Worm (Caenorhabditis elegans) whole organism, young adult: ENCODE measurements around the gene C34F6.10.

Experiments
- B0035.1 ChIP-seq: sonication (generic microtip); optimal IDR thresholded peaks from 2 replicates; lab custom pipeline; 2016; ENCODE audit warnings: missing genetic modification characterization, mild to moderate bottlenecking, missing compliant biosample characterization, missing genotype, missing genetic modification reagents
- C06A6.2 ChIP-seq: fragments of 200-800 bp; sonication (Bioruptor generic); conservative IDR thresholded peaks from 2 replicates; pipeline ENCODE4 v1.3.6; 2022; ENCODE audit warnings: missing genetic modification characterization, missing compliant biosample characterization
- F22D6.2 ChIP-seq: sonication (generic microtip); optimal IDR thresholded peaks from 2 replicates; lab custom pipeline; 2016; ENCODE audit warnings: mild to moderate bottlenecking, missing genetic modification characterization, missing compliant biosample characterization
- T07F8.4 ChIP-seq: sonication (generic microtip); optimal IDR thresholded peaks from 2 replicates; lab custom pipeline; 2016; ENCODE audit warnings: mild to moderate bottlenecking, missing genetic modification characterization, moderate library complexity, missing compliant biosample characterization
- Y53F4B.3 ChIP-seq: fragments of 200-800 bp; sonication (Bioruptor generic); IDR thresholded peaks from 2 replicates; pipeline ENCODE4 v1.3.6; 2022; ENCODE audit warnings: missing genetic modification reagents, missing genetic modification characterization, missing compliant biosample characterization
- Y53G8AR.9 ChIP-seq: fragments of 200-800 bp; sonication (Bioruptor generic); conservative IDR thresholded peaks from 2 replicates; pipeline ENCODE4 v1.3.6; 2022; ENCODE audit warnings: missing genetic modification reagents, missing genetic modification characterization, missing compliant biosample characterization
- ZK185.1 ChIP-seq: sonication (generic microtip); optimal IDR thresholded peaks from 2 replicates; lab custom pipeline; 2016; ENCODE audit warnings: mild to moderate bottlenecking, missing genetic modification characterization, missing compliant biosample characterization; ENCODE audit not compliant: poor library complexity, severe bottlenecking
- attf-5 ChIP-seq: fragments of 200-800 bp; sonication (Bioruptor generic); optimal IDR thresholded peaks from 2 replicates; lab custom pipeline; 2018; ENCODE audit warnings: mild to moderate bottlenecking, missing genetic modification characterization, missing compliant biosample characterization
- ccch-3 ChIP-seq: fragments of 200-800 bp; sonication (Bioruptor generic); optimal IDR thresholded peaks from 2 replicates; lab custom pipeline; 2018; ENCODE audit warnings: mild to moderate bottlenecking, missing genetic modification characterization, missing compliant biosample characterization
- ceh-100 ChIP-seq: fragments of 200-800 bp; sonication (Bioruptor generic); IDR thresholded peaks from 2 replicates; pipeline ENCODE4 v1.3.6; 2022; ENCODE audit warnings: missing genetic modification reagents, missing genetic modification characterization, missing compliant biosample characterization
- chd-7 ChIP-seq: sonication (generic microtip); optimal IDR thresholded peaks from 2 replicates; lab custom pipeline; 2016; ENCODE audit warnings: mild to moderate bottlenecking, missing genetic modification characterization, moderate library complexity, missing compliant biosample characterization
- egrh-3 ChIP-seq: fragments of 200-800 bp; sonication (Bioruptor generic); IDR thresholded peaks from 2 replicates; pipeline ENCODE4 v1.3.6; 2022; ENCODE audit warnings: missing genetic modification reagents, missing genetic modification characterization, missing compliant biosample characterization
- ekl-4 ChIP-seq: fragments of 200-800 bp; sonication (Bioruptor generic); IDR thresholded peaks from 2 replicates; pipeline ENCODE4 v1.3.6; 2022; ENCODE audit warnings: missing genetic modification reagents, missing genetic modification characterization, missing compliant biosample characterization
- fkh-3 ChIP-seq: sonication (generic microtip); optimal IDR thresholded peaks from 2 replicates; lab custom pipeline; 2016; ENCODE audit warnings: mild to moderate bottlenecking, missing genetic modification characterization, missing compliant biosample characterization
- hlh-26 ChIP-seq: fragments of 200-800 bp; sonication (Bioruptor generic); conservative IDR thresholded peaks from 2 replicates; pipeline ENCODE4 v1.3.6; 2022; ENCODE audit warnings: missing genetic modification reagents, missing genetic modification characterization, missing compliant biosample characterization
- lag-1 ChIP-seq: fragments of 200-800 bp; sonication (Bioruptor generic); IDR thresholded peaks from 2 replicates; pipeline ENCODE4 v1.3.6; 2022; ENCODE audit warnings: missing genetic modification reagents, missing genetic modification characterization, missing compliant biosample characterization
- lir-1 ChIP-seq: fragments of 200-800 bp; sonication (Bioruptor generic); conservative IDR thresholded peaks from 2 replicates; pipeline ENCODE4 v1.3.6; 2022; ENCODE audit warnings: missing genetic modification reagents, missing genetic modification characterization, missing compliant biosample characterization
- mcd-1 ChIP-seq: fragments of 200-800 bp; sonication (Bioruptor generic); IDR thresholded peaks from 2 replicates; pipeline ENCODE4 v1.3.6; 2022; ENCODE audit warnings: missing genetic modification reagents, missing genetic modification characterization, missing compliant biosample characterization
- nfya-2 ChIP-seq: fragments of 200-800 bp; sonication (Bioruptor generic); IDR thresholded peaks from 2 replicates; pipeline ENCODE4 v1.3.6; 2022; ENCODE audit warnings: missing genetic modification reagents, missing genetic modification characterization, missing compliant biosample characterization
- nhr-27 ChIP-seq: fragments of 200-800 bp; sonication (Bioruptor generic); optimal IDR thresholded peaks from 2 replicates; lab custom pipeline; 2018; ENCODE audit warnings: mild to moderate bottlenecking, missing genetic modification characterization, moderate library complexity, missing compliant biosample characterization
- nhr-80 ChIP-seq: sonication (generic microtip); optimal IDR thresholded peaks from 2 replicates; lab custom pipeline; 2016; ENCODE audit warnings: missing genetic modification characterization, missing compliant biosample characterization
- pbrm-1 ChIP-seq: fragments of 200-800 bp; sonication (Bioruptor generic); IDR thresholded peaks from 2 replicates; pipeline ENCODE4 v1.3.6; 2022; ENCODE audit warnings: missing genetic modification reagents, missing genetic modification characterization, missing compliant biosample characterization
- sdz-38 ChIP-seq: sonication (generic microtip); optimal IDR thresholded peaks from 2 replicates; lab custom pipeline; 2016; ENCODE audit warnings: missing genotype, missing genetic modification characterization, missing compliant biosample characterization
- unc-62 ChIP-seq: fragments of 150-350 bp; optimal IDR thresholded peaks from 2 replicates; lab custom pipeline; 2014; ENCODE audit warnings: missing biosample characterization, missing genetic modification reagents, missing genetic modification characterization
- zfh-2 ChIP-seq: fragments of 200-800 bp; sonication (Bioruptor generic); conservative IDR thresholded peaks from 2 replicates; pipeline ENCODE4 v1.3.6; 2022; ENCODE audit warnings: missing genetic modification reagents, missing genetic modification characterization, missing compliant biosample characterization
- zim-3 ChIP-seq: sonication (generic microtip); optimal IDR thresholded peaks from 2 replicates; lab custom pipeline; 2017; ENCODE audit warnings: mild to moderate bottlenecking, missing genetic modification characterization, moderate library complexity, missing compliant biosample characterization
- ztf-18 ChIP-seq: sonication (generic microtip); optimal IDR thresholded peaks from 2 replicates; lab custom pipeline; 2016; ENCODE audit warnings: missing genotype, mild to moderate bottlenecking, missing genetic modification characterization, missing compliant biosample characterization
- ztf-26 ChIP-seq: sonication (generic microtip); optimal IDR thresholded peaks from 2 replicates; lab custom pipeline; 2017; ENCODE audit warnings: missing genetic modification characterization, missing compliant biosample characterization
- ztf-28 ChIP-seq: fragments of 200-800 bp; sonication (Bioruptor generic); IDR thresholded peaks from 2 replicates; pipeline ENCODE4 v1.3.6; 2022; ENCODE audit warnings: missing genetic modification reagents, missing genetic modification characterization, missing compliant biosample characterization

C34F6.10 gene

DNA sequence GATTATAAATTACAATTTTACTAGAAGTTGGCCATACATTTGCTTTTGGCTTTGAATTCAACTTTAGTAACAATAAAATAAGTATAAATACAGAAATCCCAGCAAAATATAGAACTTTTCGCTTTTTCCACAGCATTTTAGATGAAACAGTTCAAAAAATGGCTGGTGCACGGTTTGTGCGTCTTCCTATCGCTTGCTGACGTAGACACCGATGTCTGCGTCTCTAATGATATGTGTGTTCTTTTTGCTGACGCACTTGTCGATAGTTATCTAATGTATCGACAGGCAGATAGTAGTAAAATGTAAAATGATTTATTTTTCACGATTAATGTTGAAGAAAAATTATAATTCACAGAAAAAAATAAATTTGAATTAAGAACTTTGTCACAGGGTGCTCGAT is 33.5 kb downstream of the C34F6.10 start, which contains the start of gene hst-2 (continued):
- TF ChIP-seq Y53G8AR.9 (GFP tag; lab: Robert Waterston, UW) (peak; percentile 86), lir-1 (GFP tag; lab: Robert Waterston, UW) (0 out of 2 replicates have a peak, but pooled peaks have one; percentile 44), pbrm-1 (GFP tag; lab: Robert Waterston, UW) (peak; percentile 80), ZK185.1 (tag; lab: Kevin White, UChicago) (peak; percentile 91), F22D6.2 (peak; percentile 37), nfya-2 (GFP tag; lab: Robert Waterston, UW) (no peak), hlh-26 (GFP tag; lab: Robert Waterston, UW) (no peak), T07F8.4 (no peak), Y53F4B.3 (GFP tag; lab: Robert Waterston, UW) (no peak), ztf-26 (tag; lab: Kevin White, UChicago) (peak; percentile 24), unc-62 (GFP tag; lab: Kevin White, UChicago) (peak; percentile 26), C06A6.2 (GFP tag; lab: Robert Waterston, UW) (peak; percentile 72)

- TF ChIP-seq pbrm-1 (GFP tag; lab: Robert Waterston, UW) (no peak), nhr-80 (peak; percentile 62)
- TF ChIP-seq, all 124 proteins: peak for 1
These were observed 36.7 kb downstream of the C34F6.10 start, which contains the start of gene C34F6.11 for ce11 chrX:11203773-11204172. Gene C34F6.11, minus strand, starts transcription at chrX:11203932.

DNA sequence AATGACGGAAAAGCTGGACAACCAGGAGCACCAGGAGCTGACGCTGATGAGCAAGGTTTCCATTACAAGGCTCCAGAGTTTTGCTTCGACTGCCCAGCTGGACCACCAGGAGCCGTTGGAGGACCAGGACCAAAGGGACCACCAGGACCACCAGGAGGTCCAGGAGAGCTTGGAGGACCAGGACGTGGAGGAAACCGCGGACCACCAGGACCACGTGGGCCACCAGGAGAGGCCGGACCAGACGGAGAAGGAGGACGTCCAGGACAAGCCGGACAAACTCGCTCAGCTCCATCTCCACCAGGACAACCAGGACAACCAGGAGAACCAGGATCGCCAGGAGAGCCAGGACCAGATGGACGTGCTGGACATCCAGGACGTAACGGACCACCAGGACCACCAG is 38.5 kb downstream of the C34F6.10 start:
- TF ChIP-seq egrh-3 (peak; percentile 88; the same call in 1 of the 2 replicates), zfh-2 (peak; percentile 72), mcd-1 (GFP tag; lab: Robert Waterston, UW) (0 out of 2 replicates have a peak, but pooled peaks have one; percentile 31)

ce11 chrX:11201165-11201564 is 39.3 kb downstream of the C34F6.10 start, which contains the start of gene col-179:
Gene col-179, plus strand, starts transcription at chrX:11201465.
- TF ChIP-seq fkh-3 (tag; lab: Kevin White, UChicago) = no peak

DNA sequence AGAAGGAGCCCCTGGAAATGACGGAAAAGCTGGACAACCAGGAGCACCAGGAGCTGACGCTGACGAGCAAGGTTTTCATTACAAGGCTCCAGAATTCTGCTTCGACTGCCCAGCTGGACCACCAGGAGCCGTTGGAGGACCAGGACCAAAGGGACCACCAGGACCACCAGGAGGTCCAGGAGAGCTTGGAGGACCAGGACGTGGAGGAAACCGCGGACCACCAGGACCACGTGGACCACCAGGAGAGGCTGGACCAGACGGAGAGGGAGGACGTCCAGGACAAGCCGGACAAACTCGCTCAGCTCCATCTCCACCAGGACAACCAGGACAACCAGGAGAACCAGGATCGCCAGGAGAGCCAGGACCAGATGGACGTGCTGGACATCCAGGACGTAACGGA is 40.6 kb downstream of the C34F6.10 start:
- peak; percentile 85; the same call in 1 of the 2 replicates for TF ChIP-seq egrh-3
- TF ChIP-seq ztf-28 = 0 out of 2 replicates have a peak, but pooled peaks have one; percentile 51
- peak; percentile 68; the same call in 1 of the 2 replicates for TF ChIP-seq zfh-2

DNA sequence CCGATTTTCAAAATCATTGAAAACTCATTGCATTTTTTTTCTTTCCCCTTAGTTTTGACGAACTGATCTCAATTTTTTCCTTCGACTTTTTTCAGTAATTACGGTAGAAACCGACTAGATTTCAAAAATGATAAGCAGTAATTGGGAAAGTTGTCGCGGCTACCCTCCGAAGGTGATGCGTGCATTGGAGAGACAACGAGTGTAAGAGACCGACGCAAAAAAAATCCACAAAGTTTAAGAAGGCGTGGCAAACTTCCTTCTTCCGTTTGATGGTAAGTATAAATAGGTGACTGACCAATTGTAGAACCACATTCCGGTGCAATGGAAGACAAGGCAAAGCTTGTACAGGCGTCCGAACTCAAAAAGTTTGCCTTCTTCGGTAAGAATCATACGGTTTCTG is 41.3 kb downstream of the C34F6.10 start, which contains the start of gene col-178:
Gene col-178 (plus strand): TSS at position 301 of the 400 bp plus-strand sequence.
- no peak for TF ChIP-seq nhr-27 (tag; lab: Kevin White, UChicago)
- TF ChIP-seq B0035.1 (tag; lab: Kevin White, UChicago) = no peak
- no peak for TF ChIP-seq zim-3
- no peak for TF ChIP-seq sdz-38 (tag; lab: Kevin White, UChicago)
- TF ChIP-seq, all 124 proteins: peak for 0

DNA sequence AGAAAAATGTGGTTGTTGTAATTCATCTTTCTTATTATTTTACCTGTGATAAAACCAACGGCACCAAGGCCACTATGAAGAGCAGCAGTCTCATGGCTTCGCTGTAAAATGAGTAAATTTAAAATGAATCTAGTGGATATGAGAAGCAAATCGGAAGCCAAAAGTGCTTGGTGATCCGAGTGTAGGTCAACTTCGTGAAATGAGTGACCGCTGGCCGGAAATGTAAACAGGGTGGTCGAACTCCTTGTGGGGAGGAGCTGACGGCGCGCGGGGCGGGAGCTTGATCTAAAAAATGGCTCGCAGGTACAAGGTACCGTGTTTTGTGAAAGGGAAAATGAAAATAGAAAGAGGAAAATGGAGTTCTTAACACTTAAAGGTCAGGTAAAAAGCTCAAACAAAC is 43.7 kb downstream of the C34F6.10 start, which contains the start of gene C34F6.1:
Gene C34F6.1 (minus strand): TSS at position 101 of the 400 bp plus-strand sequence.
- TF ChIP-seq ccch-3 (GFP tag; lab: Kevin White, UChicago) (no peak), hlh-26 (GFP tag; lab: Robert Waterston, UW) (no peak), lag-1 (GFP tag; lab: Robert Waterston, UW) (no peak), ceh-100 (GFP tag; lab: Robert Waterston, UW) (no peak)

- TF ChIP-seq ekl-4 (GFP tag; lab: Robert Waterston, UW) (no peak), attf-5 (GFP tag; lab: Kevin White, UChicago) (no peak), ztf-18 (no peak), hlh-26 (GFP tag; lab: Robert Waterston, UW) (no peak), chd-7 (tag; lab: Kevin White, UChicago) (no peak), unc-62 (GFP tag; lab: Kevin White, UChicago) (no peak)
These were observed 46.8 kb downstream of the C34F6.10 start for ce11 chrX:11193670-11194069.
